Fruit fly (Drosophila melanogaster) whole organism, embryonic: ENCODE data around the gene twe.
A peak's percentile ranks its signal among the peaks of the same experiment; 100 is the strongest.

Experiments
- Ada2b ChIP-seq: fragments of 200-800 bp; sonication (Bioruptor generic); IDR thresholded peaks from 2 replicates; pipeline ENCODE4 v1.3.6; 2022; ENCODE audit warnings: missing biosample characterization, missing genetic modification characterization
- B-H1 ChIP-seq: fragments of 200-800 bp; sonication (Bioruptor generic); IDR thresholded peaks from 3 replicates; pipeline ENCODE4 v1.3.6; 2022; ENCODE audit warnings: missing biosample characterization, missing genetic modification characterization
- B-H2 ChIP-seq: fragments of 200-800 bp; sonication (Bioruptor generic); optimal IDR thresholded peaks from 2 replicates; lab custom pipeline; 2018; ENCODE audit warnings: missing biosample characterization, mild to moderate bottlenecking, missing genetic modification characterization
- C15 ChIP-seq: fragments of 200-800 bp; sonication (Bioruptor generic); IDR thresholded peaks from 3 replicates; pipeline ENCODE4 v1.3.6; 2022; ENCODE audit warnings: missing biosample characterization, missing genetic modification characterization
- CG10321 ChIP-seq: fragments of 200-800 bp; sonication (Bioruptor generic); IDR thresholded peaks from 2 replicates; pipeline ENCODE4 v1.3.6; 2022; ENCODE audit warnings: missing biosample characterization, missing genetic modification characterization
- CG11085 ChIP-seq: fragments of 200-800 bp; sonication (Bioruptor generic); IDR thresholded peaks from 2 replicates; pipeline ENCODE4 v1.3.6; 2022; ENCODE audit warnings: missing biosample characterization, missing genetic modification characterization
- CG11723 ChIP-seq: fragments of 200-800 bp; sonication (Bioruptor generic); optimal IDR thresholded peaks from 2 replicates; lab custom pipeline; 2017; ENCODE audit warnings: missing biosample characterization, mild to moderate bottlenecking, missing genetic modification characterization
- CG1233 ChIP-seq: fragments of 200-800 bp; sonication (Bioruptor generic); optimal IDR thresholded peaks from 4 replicates; lab custom pipeline; 2018; ENCODE audit warnings: missing biosample characterization, mild to moderate bottlenecking, missing genetic modification characterization
- CG13775 ChIP-seq: fragments of 200-800 bp; sonication (Bioruptor generic); optimal IDR thresholded peaks from 3 replicates; lab custom pipeline; 2017; ENCODE audit warnings: missing biosample characterization, mild to moderate bottlenecking, missing genetic modification characterization
- CG14050 ChIP-seq: fragments of 200-800 bp; sonication (Bioruptor generic); IDR thresholded peaks from 3 replicates; pipeline ENCODE4 v1.3.6; 2022; ENCODE audit warnings: missing biosample characterization, missing genetic modification characterization
- CG18262 ChIP-seq: fragments of 200-800 bp; optimal IDR thresholded peaks from 3 replicates; lab custom pipeline; 2019; ENCODE audit warnings: missing biosample characterization, mild to moderate bottlenecking, missing genetic modification characterization, moderate library complexity
- CG30431 ChIP-seq: fragments of 200-800 bp; sonication (Bioruptor generic); optimal IDR thresholded peaks from 2 replicates; lab custom pipeline; 2017; ENCODE audit warnings: missing biosample characterization, missing genetic modification characterization
- CG3995 ChIP-seq: fragments of 200-800 bp; sonication (Bioruptor generic); optimal IDR thresholded peaks from 3 replicates; lab custom pipeline; 2016; ENCODE audit warnings: missing biosample characterization, missing genetic modification characterization
- CG4820 ChIP-seq: fragments of 200-800 bp; sonication (Bioruptor generic); optimal IDR thresholded peaks from 3 replicates; lab custom pipeline; 2016; ENCODE audit warnings: missing biosample characterization, missing genetic modification characterization
- CG5245 ChIP-seq: fragments of 200-800 bp; sonication (Bioruptor generic); optimal IDR thresholded peaks from 3 replicates; lab custom pipeline; 2016; ENCODE audit warnings: missing biosample characterization, missing genetic modification characterization
- CG6254 ChIP-seq: fragments of 200-800 bp; sonication (Bioruptor generic); optimal IDR thresholded peaks from 3 replicates; lab custom pipeline; 2017; ENCODE audit warnings: mild to moderate bottlenecking, missing biosample characterization, missing genetic modification reagents, missing genetic modification characterization
- CG6683 ChIP-seq: fragments of 200-800 bp; sonication (Bioruptor generic); optimal IDR thresholded peaks from 2 replicates; lab custom pipeline; 2017; ENCODE audit warnings: missing biosample characterization, mild to moderate bottlenecking, missing genetic modification characterization, missing genetic modification reagents
- CG6765 ChIP-seq: fragments of 200-800 bp; sonication (Bioruptor generic); optimal IDR thresholded peaks from 3 replicates; lab custom pipeline; 2017; ENCODE audit warnings: missing biosample characterization, mild to moderate bottlenecking, missing genetic modification characterization
- CG6791 ChIP-seq: fragments of 200-800 bp; sonication (Bioruptor generic); IDR thresholded peaks from 3 replicates; pipeline ENCODE4 v1.3.6; 2022; ENCODE audit warnings: missing biosample characterization, missing genetic modification characterization; ENCODE audit not compliant: partially characterized antibody
- CG7372 ChIP-seq: fragments of 200-800 bp; sonication (Bioruptor generic); IDR thresholded peaks from 2 replicates; pipeline ENCODE4 v1.3.6; 2022; ENCODE audit warnings: missing biosample characterization, missing genetic modification characterization
- CG7745 ChIP-seq: fragments of 200-800 bp; sonication (Bioruptor generic); optimal IDR thresholded peaks from 2 replicates; lab custom pipeline; 2018; ENCODE audit warnings: missing biosample characterization, mild to moderate bottlenecking, missing genetic modification characterization, moderate library complexity
- CG7786 ChIP-seq: fragments of 200-800 bp; sonication (Bioruptor generic); optimal IDR thresholded peaks from 2 replicates; lab custom pipeline; 2016; ENCODE audit warnings: missing biosample characterization, missing genetic modification characterization
- CG9609 ChIP-seq: fragments of 200-800 bp; sonication (Bioruptor generic); optimal IDR thresholded peaks from 3 replicates; lab custom pipeline; 2016; ENCODE audit warnings: missing biosample characterization, missing genetic modification characterization
- Chrac-16 ChIP-seq: fragments of 200-800 bp; sonication (Bioruptor generic); optimal IDR thresholded peaks from 3 replicates; lab custom pipeline; 2016; ENCODE audit warnings: missing biosample characterization, missing genetic modification characterization
- D ChIP-seq, 2 experiments: fragments of 200-800 bp in 1 of 2; fragments of >200 bp in 1 of 2; sonication (Bioruptor generic) in 1 of 2; optimal IDR thresholded peaks; 2 replicates in 1 of 2; 3 replicates in 1 of 2; lab custom pipeline; 2017; ENCODE audit warnings: mild to moderate bottlenecking in 1 of 2, missing biosample characterization in 1 of 2, missing genetic modification characterization in 1 of 2, missing genetic modification reagents in 1 of 2
- Fer1 ChIP-seq: fragments of 200-800 bp; sonication (Bioruptor generic); optimal IDR thresholded peaks from 2 replicates; lab custom pipeline; 2017; ENCODE audit warnings: missing biosample characterization, mild to moderate bottlenecking, missing genetic modification characterization
- GATAe ChIP-seq: fragments of 200-800 bp; sonication (Bioruptor generic); conservative IDR thresholded peaks from 2 replicates; pipeline ENCODE4 v1.3.6; 2022; ENCODE audit warnings: missing biosample characterization, missing genetic modification characterization
- HLH4C ChIP-seq: fragments of 200-800 bp; sonication (Bioruptor generic); IDR thresholded peaks from 3 replicates; pipeline ENCODE4 v1.3.6; 2022; ENCODE audit warnings: missing biosample characterization, missing genetic modification characterization; ENCODE audit not compliant: partially characterized antibody
- HLHmδ ChIP-seq: fragments of 200-800 bp; sonication (Bioruptor generic); optimal IDR thresholded peaks from 2 replicates; lab custom pipeline; 2018; ENCODE audit warnings: missing biosample characterization, mild to moderate bottlenecking, missing genetic modification characterization, moderate library complexity
- Hmx ChIP-seq: fragments of 200-800 bp; sonication (Bioruptor generic); optimal IDR thresholded peaks from 2 replicates; lab custom pipeline; 2016; ENCODE audit warnings: missing biosample characterization, missing genetic modification characterization
- NFAT ChIP-seq: fragments of 200-800 bp; sonication (Bioruptor generic); IDR thresholded peaks from 2 replicates; pipeline ENCODE4 v1.3.6; 2022; ENCODE audit warnings: missing biosample characterization, missing genetic modification characterization
- Nf-YC ChIP-seq: fragments of 200-800 bp; optimal IDR thresholded peaks from 3 replicates; lab custom pipeline; 2019; ENCODE audit warnings: missing biosample characterization, mild to moderate bottlenecking, missing genetic modification characterization, moderate library complexity
- Xrp1 ChIP-seq: fragments of 200-800 bp; sonication (Bioruptor generic); IDR thresholded peaks from 2 replicates; pipeline ENCODE4 v1.3.6; 2022; ENCODE audit warnings: missing biosample characterization, missing genetic modification characterization
- ase ChIP-seq: fragments of 200-800 bp; sonication (Bioruptor generic); IDR thresholded peaks from 3 replicates; pipeline ENCODE4 v1.3.6; 2022; ENCODE audit warnings: missing biosample characterization, missing genetic modification characterization
- ash1 ChIP-seq: fragments of 200-800 bp; sonication (Bioruptor generic); optimal IDR thresholded peaks from 2 replicates; lab custom pipeline; 2018; ENCODE audit warnings: missing biosample characterization, mild to moderate bottlenecking, missing genetic modification characterization
- cas ChIP-seq: fragments of 200-800 bp; sonication (Bioruptor generic); IDR thresholded peaks from 2 replicates; pipeline ENCODE4 v1.3.6; 2022; ENCODE audit warnings: missing biosample characterization, missing genetic modification characterization
- gsb-n ChIP-seq: fragments of 200-800 bp; sonication (Bioruptor generic); optimal IDR thresholded peaks from 3 replicates; lab custom pipeline; 2018; ENCODE audit warnings: missing biosample characterization, mild to moderate bottlenecking, missing genetic modification characterization
- ham ChIP-seq: fragments of 200-800 bp; sonication (Bioruptor generic); IDR thresholded peaks from 2 replicates; pipeline ENCODE4 v1.3.6; 2022; ENCODE audit warnings: missing biosample characterization, missing genetic modification characterization
- inv ChIP-seq: fragments of 200-800 bp; sonication (Bioruptor generic); IDR thresholded peaks from 2 replicates; pipeline ENCODE4 v1.3.6; 2022; ENCODE audit warnings: missing biosample characterization, missing genetic modification characterization; ENCODE audit not compliant: partially characterized antibody
- jing ChIP-seq: fragments of 200-800 bp; sonication (Bioruptor generic); optimal IDR thresholded peaks from 2 replicates; lab custom pipeline; 2018; ENCODE audit warnings: missing biosample characterization, mild to moderate bottlenecking, missing genetic modification characterization
- kah ChIP-seq: fragments of 200-800 bp; sonication (Bioruptor generic); optimal IDR thresholded peaks from 2 replicates; lab custom pipeline; 2018; ENCODE audit warnings: missing biosample characterization, mild to moderate bottlenecking, missing genetic modification characterization
- klu ChIP-seq: fragments of 200-800 bp; sonication (Bioruptor generic); IDR thresholded peaks from 2 replicates; pipeline ENCODE4 v1.3.6; 2022; ENCODE audit warnings: missing biosample characterization, missing genetic modification characterization
- lab ChIP-seq: fragments of 200-800 bp; sonication (Bioruptor generic); optimal IDR thresholded peaks from 3 replicates; lab custom pipeline; 2017; ENCODE audit warnings: missing biosample characterization, missing genetic modification characterization, mild to moderate bottlenecking, moderate library complexity, missing genetic modification reagents
- otp ChIP-seq: fragments of 200-800 bp; sonication (Bioruptor generic); IDR thresholded peaks from 3 replicates; pipeline ENCODE4, ENCODE4 v1.3.6; 2022; ENCODE audit warnings: missing biosample characterization, missing genetic modification characterization
- pb ChIP-seq: fragments of 200-800 bp; sonication (Bioruptor generic); optimal IDR thresholded peaks from 3 replicates; lab custom pipeline; 2016; ENCODE audit warnings: missing biosample characterization, missing genetic modification characterization
- pho ChIP-seq: fragments of 200-800 bp; sonication (Bioruptor generic); optimal IDR thresholded peaks from 2 replicates; lab custom pipeline; 2016; ENCODE audit warnings: missing biosample characterization, missing genetic modification characterization
- phol ChIP-seq: fragments of 200-800 bp; sonication (Bioruptor generic); optimal IDR thresholded peaks from 3 replicates; lab custom pipeline; 2018; ENCODE audit warnings: missing biosample characterization, mild to moderate bottlenecking, missing genetic modification characterization, moderate library complexity
- repo ChIP-seq: fragments of 200-800 bp; sonication (Bioruptor generic); optimal IDR thresholded peaks from 2 replicates; lab custom pipeline; 2016; ENCODE audit warnings: missing biosample characterization, missing genetic modification characterization
- wdn ChIP-seq: fragments of 200-800 bp; sonication (Bioruptor generic); IDR thresholded peaks from 2 replicates; pipeline ENCODE4 v1.3.6; 2022; ENCODE audit warnings: missing biosample characterization, missing genetic modification characterization
- wor ChIP-seq: fragments of 200-800 bp; sonication (Bioruptor generic); IDR thresholded peaks from 2 replicates; pipeline ENCODE4 v1.3.6; 2022; ENCODE audit warnings: missing biosample characterization, missing genetic modification characterization
- z ChIP-seq: fragments of 200-800 bp; sonication (Bioruptor generic); IDR thresholded peaks from 3 replicates; pipeline ENCODE4 v1.3.6; 2022; ENCODE audit warnings: missing biosample characterization, missing genetic modification characterization

Gene twe

dm6 chr2L:16279774-16280252, 18.1 kb upstream of the twe start (continued):
- TF ChIP-seq CG10321 (peak; percentile 65), Fer1 (peak; percentile 85), Hmx (GFP tag; lab: Kevin White, UChicago) (peak; percentile 74), Xrp1 (peak; percentile 79), CG7745 (no peak), ase (peak; percentile 71; the same call in 2 of the 3 replicates), C15 (GFP tag; lab: Robert Waterston, UW) (0 out of 3 replicates have a peak, but pooled peaks have one; percentile 28), CG9609 (GFP tag; lab: Kevin White, UChicago) (peak; percentile 68), CG4820 (GFP tag; lab: Kevin White, UChicago) (peak; percentile 92), CG7372 (GFP tag; lab: Robert Waterston, UW) (peak; percentile 62), CG1233 (GFP tag; lab: Kevin White, UChicago) (peak; percentile 88), wdn (GFP tag; lab: Robert Waterston, UW) (no peak), jing (GFP tag; lab: Kevin White, UChicago) (peak; percentile 90), gsb-n (tag; lab: Kevin White, UChicago) (peak; percentile 88), otp (GFP tag; lab: Robert Waterston, UW) (0 out of 3 replicates have a peak, but pooled peaks have one; percentile 49), klu (GFP tag; lab: Robert Waterston, UW) (no peak; the same call in 1 of the 2 replicates), CG6254 (GFP tag; lab: Kevin White, UChicago) (peak; percentile 87), pb (GFP tag; lab: Kevin White, UChicago) (peak; percentile 71), Ada2b (peak; percentile 66), B-H1 (GFP tag; lab: Robert Waterston, UW) (peak; percentile 67), CG30431 (GFP tag; lab: Kevin White, UChicago) (peak; percentile 75), D (optimal IDR thresholded peaks at IDR 0.05; lab: Kevin White, UChicago) (no peak), D (GFP tag; optimal IDR thresholded peaks at IDR 0.05; lab: Kevin White, UChicago) (peak; percentile 90), ham (GFP tag; lab: Robert Waterston, UW) (no peak), inv (GFP tag; lab: Robert Waterston, UW) (no peak), wor (GFP tag; lab: Robert Waterston, UW) (peak; percentile 86), B-H2 (GFP tag; lab: Kevin White, UChicago) (no peak), CG7786 (GFP tag; lab: Kevin White, UChicago) (peak; percentile 70), CG6683 (peak; percentile 72), repo (peak; percentile 79), lab (GFP tag; lab: Kevin White, UChicago) (peak; percentile 84), Nf-YC (peak; percentile 81), phol (tag; lab: Kevin White, UChicago) (peak; percentile 96), cas (GFP tag; lab: Robert Waterston, UW) (no peak), CG6791 (GFP tag; lab: Robert Waterston, UW) (no peak; the same call in 2 of the 3 replicates), CG18262 (tag; lab: Kevin White, UChicago) (peak; percentile 97), Chrac-16 (GFP tag; lab: Kevin White, UChicago) (peak; percentile 85), CG14050 (GFP tag; lab: Robert Waterston, UW) (peak; percentile 82), kah (GFP tag; lab: Kevin White, UChicago) (peak; percentile 84), CG11723 (GFP tag; lab: Kevin White, UChicago) (peak; percentile 90), pho (GFP tag; lab: Kevin White, UChicago) (peak; percentile 40), CG5245 (GFP tag; lab: Kevin White, UChicago) (peak; percentile 76), z (no peak), CG13775 (GFP tag; lab: Kevin White, UChicago) (peak; percentile 85), GATAe (GFP tag; lab: Robert Waterston, UW) (no peak), ash1 (no peak), HLHmδ (GFP tag; lab: Kevin White, UChicago) (no peak), CG11085 (GFP tag; lab: Robert Waterston, UW) (no peak), CG6765 (GFP tag; lab: Kevin White, UChicago) (peak; percentile 67), NFAT (GFP tag; lab: Robert Waterston, UW) (no peak), HLH4C (GFP tag; lab: Robert Waterston, UW) (no peak), CG3995 (GFP tag; lab: Kevin White, UChicago) (peak; percentile 41)
